Fruit fly (Drosophila melanogaster) whole organism, embryonic: ENCODE data around the gene Hs2st.

ENCODE experiments used
- Adf1 ChIP-seq: fragments of 200-800 bp; sonication (Bioruptor generic); IDR thresholded peaks from 2 replicates; pipeline ENCODE4 v1.3.6; 2022; ENCODE audit warnings: missing biosample characterization, missing genetic modification characterization
- CG10543 ChIP-seq: fragments of 200-800 bp; sonication (Bioruptor generic); optimal IDR thresholded peaks from 3 replicates; lab custom pipeline; 2017; ENCODE audit warnings: missing biosample characterization, mild to moderate bottlenecking, missing genetic modification characterization, moderate library complexity
- CG11085 ChIP-seq: fragments of 200-800 bp; sonication (Bioruptor generic); IDR thresholded peaks from 2 replicates; pipeline ENCODE4 v1.3.6; 2022; ENCODE audit warnings: missing biosample characterization, missing genetic modification characterization
- CG11456 ChIP-seq: fragments of 200-800 bp; sonication (Bioruptor generic); IDR thresholded peaks from 3 replicates; pipeline ENCODE4 v1.3.6; 2022; ENCODE audit warnings: missing biosample characterization, missing genetic modification characterization
- CG13287 ChIP-seq: fragments of 200-800 bp; sonication (Bioruptor generic); IDR thresholded peaks from 2 replicates; pipeline ENCODE4 v1.3.6; 2022; ENCODE audit warnings: missing biosample characterization, missing genetic modification characterization; ENCODE audit not compliant: partially characterized antibody
- CG13296 ChIP-seq: fragments of 200-800 bp; sonication (Bioruptor generic); optimal IDR thresholded peaks from 3 replicates; lab custom pipeline; 2018; ENCODE audit warnings: missing biosample characterization, mild to moderate bottlenecking, missing genetic modification characterization
- CG15073 ChIP-seq: fragments of 200-800 bp; sonication (Bioruptor generic); optimal IDR thresholded peaks from 2 replicates; lab custom pipeline; 2016; ENCODE audit warnings: missing biosample characterization, missing genetic modification characterization
- CG15479 ChIP-seq: fragments of 200-800 bp; sonication (Bioruptor generic); optimal IDR thresholded peaks from 3 replicates; lab custom pipeline; 2019; ENCODE audit warnings: missing biosample characterization, mild to moderate bottlenecking, missing genetic modification characterization, moderate library complexity
- CG17568 ChIP-seq: fragments of 200-800 bp; sonication (Bioruptor generic); optimal IDR thresholded peaks from 2 replicates; lab custom pipeline; 2018; ENCODE audit warnings: missing biosample characterization, mild to moderate bottlenecking, missing genetic modification characterization, moderate library complexity
- CG2199 ChIP-seq: fragments of 200-800 bp; sonication (Bioruptor generic); IDR thresholded peaks from 3 replicates; pipeline ENCODE4 v1.3.6; 2022; ENCODE audit warnings: missing biosample characterization, missing genetic modification characterization
- CG2678 ChIP-seq: fragments of 200-800 bp; sonication (Bioruptor generic); optimal IDR thresholded peaks from 3 replicates; lab custom pipeline; 2019; ENCODE audit warnings: missing biosample characterization, mild to moderate bottlenecking, missing genetic modification characterization, moderate library complexity
- CG30403 ChIP-seq: fragments of 200-800 bp; sonication (Bioruptor generic); optimal IDR thresholded peaks from 3 replicates; lab custom pipeline; 2016; ENCODE audit warnings: missing biosample characterization, missing genetic modification characterization
- CG34376 ChIP-seq: fragments of 200-800 bp; sonication (Bioruptor generic); optimal IDR thresholded peaks from 2 replicates; lab custom pipeline; 2018; ENCODE audit warnings: missing biosample characterization, mild to moderate bottlenecking, missing genetic modification characterization
- CG4360 ChIP-seq: fragments of 200-800 bp; sonication (Bioruptor generic); IDR thresholded peaks from 2 replicates; pipeline ENCODE4 v1.3.6; 2022; ENCODE audit warnings: missing biosample characterization, missing genetic modification characterization
- CG4730 ChIP-seq: fragments of 200-800 bp; sonication (Bioruptor generic); IDR thresholded peaks from 2 replicates; pipeline ENCODE4 v1.3.6; 2022; ENCODE audit warnings: missing biosample characterization, missing genetic modification characterization
- Deaf1 ChIP-seq: fragments of 200-800 bp; optimal IDR thresholded peaks from 3 replicates; lab custom pipeline; 2019; ENCODE audit warnings: missing biosample characterization, mild to moderate bottlenecking, missing genetic modification characterization, moderate library complexity
- E2f1 ChIP-seq: fragments of 200-800 bp; sonication (Bioruptor generic); IDR thresholded peaks from 2 replicates; pipeline ENCODE4 v1.3.6; 2022; ENCODE audit warnings: missing biosample characterization, missing genetic modification characterization
- Ets97D ChIP-seq: fragments of 200-800 bp; sonication (Bioruptor generic); optimal IDR thresholded peaks from 3 replicates; lab custom pipeline; 2016; ENCODE audit warnings: missing biosample characterization, missing genetic modification characterization
- Gsc ChIP-seq: fragments of 200-800 bp; sonication (Bioruptor generic); IDR thresholded peaks from 2 replicates; pipeline ENCODE4 v1.3.6; 2022; ENCODE audit warnings: missing biosample characterization, missing genetic modification characterization
- HLH3B ChIP-seq: fragments of 200-800 bp; sonication (Bioruptor generic); IDR thresholded peaks from 2 replicates; pipeline ENCODE4 v1.3.6; 2022; ENCODE audit warnings: missing biosample characterization, missing genetic modification characterization
- HmgD ChIP-seq: fragments of 200-800 bp; sonication (Bioruptor generic); optimal IDR thresholded peaks from 3 replicates; lab custom pipeline; 2016; ENCODE audit warnings: missing biosample characterization, missing genetic modification characterization
- Jarid2 ChIP-seq: fragments of 200-800 bp; sonication (Bioruptor generic); optimal IDR thresholded peaks from 3 replicates; lab custom pipeline; 2017; ENCODE audit warnings: mild to moderate bottlenecking, missing biosample characterization, missing genetic modification reagents, missing genetic modification characterization
- Med ChIP-seq: fragments of 200-800 bp; sonication (Bioruptor generic); peaks from one replicate; lab custom pipeline; 2016; ENCODE audit warnings: missing biosample characterization, missing genetic modification characterization, mild to moderate bottlenecking, inconsistent platforms, moderate library complexity
- Neu2 ChIP-seq: fragments of 200-800 bp; sonication (Bioruptor generic); optimal IDR thresholded peaks from 3 replicates; lab custom pipeline; 2016; ENCODE audit warnings: missing biosample characterization, missing genetic modification characterization, borderline replicate concordance
- Sin3A ChIP-seq: fragments of >200 bp; optimal IDR thresholded peaks from 2 replicates; lab custom pipeline; 2018
- Trl ChIP-seq, 3 experiments: fragments of >200 bp in 2 of 3; fragments of 200-800 bp in 1 of 3; sonication (Bioruptor generic) in 1 of 3; optimal IDR thresholded peaks; 2 replicates in 1 of 3; 3 replicates in 2 of 3; lab custom pipeline; 2016 to 2017; ENCODE audit warnings: missing biosample characterization in 1 of 3, missing genetic modification characterization in 1 of 3
- ab ChIP-seq: fragments of 200-800 bp; sonication (Bioruptor generic); optimal IDR thresholded peaks from 2 replicates; lab custom pipeline; 2016; ENCODE audit warnings: missing biosample characterization, missing genetic modification characterization
- cg ChIP-seq: fragments of 200-800 bp; sonication (Bioruptor generic); optimal IDR thresholded peaks from 3 replicates; lab custom pipeline; 2019; ENCODE audit warnings: missing biosample characterization, mild to moderate bottlenecking, missing genetic modification characterization, moderate library complexity
- chinmo ChIP-seq: fragments of 200-800 bp; sonication (Bioruptor generic); IDR thresholded peaks from 4 replicates; pipeline ENCODE4 v1.3.6; 2022; ENCODE audit warnings: missing biosample characterization, missing genetic modification characterization; ENCODE audit not compliant: partially characterized antibody
- chn ChIP-seq: fragments of 200-800 bp; sonication (Bioruptor generic); optimal IDR thresholded peaks from 2 replicates; lab custom pipeline; 2016; ENCODE audit warnings: missing biosample characterization, missing genetic modification characterization
- croc ChIP-seq: fragments of 200-800 bp; sonication (Bioruptor generic); conservative IDR thresholded peaks from 3 replicates; pipeline ENCODE4 v1.3.6; 2022; ENCODE audit warnings: missing biosample characterization, missing genetic modification characterization
- cwo ChIP-seq: fragments of 200-800 bp; sonication (Bioruptor generic); optimal IDR thresholded peaks from 3 replicates; lab custom pipeline; 2017; ENCODE audit warnings: missing biosample characterization, missing genetic modification characterization, mild to moderate bottlenecking, moderate library complexity, missing genetic modification reagents
- disco-r ChIP-seq: fragments of 200-800 bp; sonication (Bioruptor generic); optimal IDR thresholded peaks from 2 replicates; lab custom pipeline; 2016; ENCODE audit warnings: missing biosample characterization, missing genetic modification characterization
- esg ChIP-seq: fragments of 200-800 bp; sonication (Bioruptor generic); conservative IDR thresholded peaks from 2 replicates; pipeline ENCODE4 v1.3.6; 2022; ENCODE audit warnings: missing biosample characterization, missing genetic modification characterization
- fru ChIP-seq: fragments of >200 bp; optimal IDR thresholded peaks from 2 replicates; lab custom pipeline; 2017
- gce ChIP-seq: fragments of 200-800 bp; sonication (Bioruptor generic); IDR thresholded peaks from 3 replicates; pipeline ENCODE4 v1.3.6; 2022; ENCODE audit warnings: missing biosample characterization, missing genetic modification characterization
- gem ChIP-seq: fragments of 200-800 bp; sonication (Bioruptor generic); optimal IDR thresholded peaks from 2 replicates; lab custom pipeline; 2019; ENCODE audit warnings: missing biosample characterization, mild to moderate bottlenecking, missing genetic modification characterization, moderate library complexity
- h ChIP-seq: fragments of >200 bp; optimal IDR thresholded peaks from 2 replicates; lab custom pipeline; 2017
- hbn ChIP-seq: fragments of 200-800 bp; sonication (Bioruptor generic); IDR thresholded peaks from 2 replicates; pipeline ENCODE4 v1.3.6; 2022; ENCODE audit warnings: missing biosample characterization, missing genetic modification characterization; ENCODE audit not compliant: partially characterized antibody
- nerfin-2 ChIP-seq: fragments of 200-800 bp; sonication (Bioruptor generic); IDR thresholded peaks from 2 replicates; pipeline ENCODE4 v1.3.6; 2022; ENCODE audit warnings: missing biosample characterization, missing genetic modification characterization; ENCODE audit not compliant: partially characterized antibody
- nom ChIP-seq: fragments of 200-800 bp; sonication (Bioruptor generic); optimal IDR thresholded peaks from 2 replicates; lab custom pipeline; 2017; ENCODE audit warnings: missing biosample characterization, missing genetic modification characterization, mild to moderate bottlenecking, moderate library complexity, missing genetic modification reagents
- pan ChIP-seq, 4 experiments: fragments of >200 bp in 3 of 4; fragments of 200-800 bp in 1 of 4; sonication (Bioruptor generic) in 1 of 4; optimal IDR thresholded peaks in 3 of 4; IDR thresholded peaks in 1 of 4; 2 replicates each; pipeline versions ENCODE4 v1.3.6 to Lab custom; 2017 to 2022; ENCODE audit warnings: missing biosample characterization in 2 of 4, missing genetic modification characterization in 2 of 4, mixed read lengths in 1 of 4
- sd ChIP-seq: fragments of 200-800 bp; sonication (Bioruptor generic); optimal IDR thresholded peaks from 3 replicates; lab custom pipeline; 2018; ENCODE audit warnings: missing biosample characterization, mild to moderate bottlenecking, missing genetic modification characterization, moderate library complexity
- stwl ChIP-seq: fragments of 200-800 bp; sonication (Bioruptor generic); optimal IDR thresholded peaks from 3 replicates; lab custom pipeline; 2018; ENCODE audit warnings: missing biosample characterization, mild to moderate bottlenecking, missing genetic modification characterization, moderate library complexity
- tap ChIP-seq: fragments of 200-800 bp; optimal IDR thresholded peaks from 3 replicates; lab custom pipeline; 2019; ENCODE audit warnings: missing biosample characterization, mild to moderate bottlenecking, missing genetic modification characterization, moderate library complexity
- z ChIP-seq: fragments of 200-800 bp; sonication (Bioruptor generic); IDR thresholded peaks from 3 replicates; pipeline ENCODE4 v1.3.6; 2022; ENCODE audit warnings: missing biosample characterization, missing genetic modification characterization
- zen ChIP-seq: fragments of 200-800 bp; sonication (Bioruptor generic); optimal IDR thresholded peaks from 3 replicates; lab custom pipeline; 2018; ENCODE audit warnings: missing biosample characterization, mild to moderate bottlenecking, missing genetic modification characterization, moderate library complexity
- zf30C ChIP-seq: fragments of 200-800 bp; sonication (Bioruptor generic); optimal IDR thresholded peaks from 3 replicates; lab custom pipeline; 2018; ENCODE audit warnings: missing biosample characterization, mild to moderate bottlenecking, missing genetic modification characterization

Gene Hs2st

dm6 chr2L:19415133-19415532, 29.4 kb downstream of the Hs2st start (continued):
- TF ChIP-seq CG11456 (GFP tag; lab: Robert Waterston, UW) (no peak), CG11085 (GFP tag; lab: Robert Waterston, UW) (no peak), CG4730 (no peak), Neu2 (no peak), stwl (tag; lab: Kevin White, UChicago) (peak; percentile 19), zf30C (GFP tag; lab: Kevin White, UChicago) (no peak), CG4360 (peak; percentile 89), HmgD (GFP tag; lab: Kevin White, UChicago) (no peak), tap (tag; lab: Kevin White, UChicago) (no peak)

DNA sequence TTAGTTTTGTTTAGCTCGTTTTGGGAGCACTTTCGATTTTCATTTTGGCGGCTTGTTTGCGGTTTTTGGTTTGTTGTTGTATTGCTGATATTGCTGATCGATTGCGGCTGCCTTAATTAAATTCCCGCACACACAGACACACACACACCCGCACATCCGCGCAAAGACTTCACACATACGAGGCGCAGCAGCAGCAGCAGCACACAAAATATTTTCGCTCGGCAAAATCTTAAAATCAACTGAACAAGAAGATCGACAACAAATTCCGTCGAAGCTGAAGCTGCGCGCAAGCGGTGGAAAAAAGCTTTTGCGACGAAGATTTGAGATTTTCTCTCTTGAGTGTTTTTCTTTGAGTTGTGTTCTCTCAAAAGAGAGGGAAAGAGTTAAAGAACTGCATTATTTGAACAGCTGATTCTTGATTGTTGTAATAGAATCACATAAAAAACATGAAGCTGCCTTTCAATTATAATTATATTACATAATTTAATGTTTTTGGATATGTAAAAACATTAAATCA, 30.3 kb downstream of the Hs2st start:
- TF ChIP-seq cg (GFP tag; lab: Kevin White, UChicago) (peak; percentile 34), CG2199 (GFP tag; lab: Robert Waterston, UW) (0 out of 3 replicates have a peak, but pooled peaks have one; percentile 19), Med (GFP tag; lab: Kevin White, UChicago) (peak; percentile 33), croc (GFP tag; lab: Robert Waterston, UW) (no peak), h (lab: Kevin White, UChicago) (no peak), CG13296 (peak; percentile 8), Jarid2 (GFP tag; lab: Kevin White, UChicago) (peak; percentile 17), sd (tag; lab: Kevin White, UChicago) (peak; percentile 61), hbn (GFP tag; lab: Robert Waterston, UW) (no peak), Gsc (no peak), CG30403 (no peak), Deaf1 (tag; lab: Kevin White, UChicago) (peak; percentile 9), CG10543 (GFP tag; lab: Kevin White, UChicago) (peak; percentile 4), chinmo (peak; percentile 66; the same call in 3 of the 4 replicates), z (peak; percentile 93), CG15073 (GFP tag; lab: Kevin White, UChicago) (no peak), CG13287 (GFP tag; lab: Robert Waterston, UW) (peak; percentile 20; the same call in 1 of the 2 replicates), CG34376 (GFP tag; lab: Kevin White, UChicago) (peak; percentile 11), Trl (optimal IDR thresholded peaks at IDR 0.05; lab: Kevin White, UChicago) (peak; percentile 19 to 34), Trl (GFP tag; optimal IDR thresholded peaks at IDR 0.05; lab: Kevin White, UChicago) (no peak), CG17568 (peak; percentile 3), disco-r (GFP tag; lab: Kevin White, UChicago) (no peak), Adf1 (peak; percentile 26; the same call in 1 of the 2 replicates), pan (optimal IDR thresholded peaks at IDR 0.05; lab: Kevin White, UChicago) (no peak), pan (GFP tag; optimal IDR thresholded peaks at IDR 0.05 in 1 of 2, IDR thresholded peaks at IDR 0.05 in 1 of 2) (no peak)

DNA sequence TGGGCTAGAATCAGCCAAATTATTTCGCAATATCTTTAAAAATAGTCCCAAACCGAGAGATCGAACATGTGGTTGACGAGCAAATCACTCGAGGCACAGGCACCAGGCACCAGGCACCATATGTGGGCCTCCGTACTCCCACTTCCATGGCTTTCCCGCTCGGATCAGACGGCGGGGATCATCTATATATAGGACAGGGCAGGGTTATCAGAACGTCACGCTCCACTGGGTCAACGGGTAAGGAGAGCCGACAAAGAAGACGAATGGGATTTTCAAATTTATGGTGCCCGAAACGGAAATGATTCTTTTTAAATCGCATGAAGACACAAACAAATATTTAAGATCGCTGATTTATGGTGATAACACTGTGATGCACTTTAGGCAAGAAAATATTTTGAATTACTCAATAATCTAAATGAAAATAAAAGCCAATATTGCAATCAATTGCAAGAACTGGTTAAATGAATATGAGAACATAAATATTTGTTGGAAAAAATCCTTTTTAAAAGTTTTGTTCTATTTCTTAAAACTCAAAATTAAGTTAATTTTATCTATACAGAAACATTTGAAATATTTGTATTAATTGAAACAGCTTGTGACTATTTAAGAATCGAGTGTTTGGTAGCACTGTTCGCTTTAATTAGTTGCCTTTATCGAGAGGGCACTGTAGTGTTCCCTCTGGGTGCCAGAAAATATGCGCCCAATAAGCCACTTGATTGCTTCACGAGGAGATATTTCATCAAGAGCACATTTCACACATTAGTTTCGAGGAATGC, 31.2 kb downstream of the Hs2st start:
- TF ChIP-seq ab (no peak), fru (no peak), CG15479 (GFP tag; lab: Kevin White, UChicago) (no peak), nerfin-2 (GFP tag; lab: Robert Waterston, UW) (no peak), Ets97D (no peak), E2f1 (GFP tag; lab: Robert Waterston, UW) (no peak), Sin3A (lab: Kevin White, UChicago) (no peak), chn (GFP tag; lab: Kevin White, UChicago) (no peak), gce (GFP tag; lab: Robert Waterston, UW) (no peak), nom (GFP tag; lab: Kevin White, UChicago) (no peak), esg (GFP tag; lab: Robert Waterston, UW) (no peak), CG2678 (tag; lab: Kevin White, UChicago) (peak; percentile 9), gem (tag; lab: Kevin White, UChicago) (peak; percentile 32), cwo (no peak), HLH3B (GFP tag; lab: Robert Waterston, UW) (no peak), zen (tag; lab: Kevin White, UChicago) (no peak)
